Worm (Caenorhabditis elegans): ENCODE results near the gene ZK354.2.

ce11 chrIV:5339255-5339654 is 26.1 kb downstream of the ZK354.2 start, which contains the start of gene Y4C6B.2:
- TF ChIP-seq nhr-12 (tag; optimal IDR thresholded peaks at IDR 0.05), result no peak
- TF ChIP-seq nhr-11 (tag; optimal IDR thresholded peaks at IDR 0.05), result no peak
- TF ChIP-seq lir-3 (tag; optimal IDR thresholded peaks at IDR 0.05; ENCODE audit: poor library complexity), result no peak
- TF ChIP-seq dsc-1 (tag; optimal IDR thresholded peaks at IDR 0.05), result no peak
- TF ChIP-seq sox-4 (tag; optimal IDR thresholded peaks at IDR 0.05), result no peak
- TF ChIP-seq unc-62 (GFP tag; optimal IDR thresholded peaks at IDR 0.05), result no peak
- TF ChIP-seq ceh-88 (GFP tag; IDR thresholded peaks at IDR 0.05), result no peak
- TF ChIP-seq ceh-82 (tag; optimal IDR thresholded peaks at IDR 0.05), result no peak
- no peak for TF ChIP-seq skn-1 (tag; optimal IDR thresholded peaks at IDR 0.05)
- TF ChIP-seq fkh-4 (tag; optimal IDR thresholded peaks at IDR 0.05; ENCODE audit: borderline replicate concordance), result no peak
